Comparison of ENCODE assay signal across 1 fruit fly cellular context in genomic region chr3R:19460409-19461217, dm6.
TF ChIP-seq lines count a peak whose summit lies in the region.

Gene Dys, plus strand, starts transcription at chr3R:19461085.

TF ChIP-seq in whole organism, embryonic, 481 proteins besides CTCF, POLR2A, EP300 and RAD21 (continued from another document):
- TF ChIP-seq CG31388 (GFP tag; optimal IDR thresholded peaks at IDR 0.05; lab: Kevin White, UChicago) (peak; percentile 33), Hmr (GFP tag; optimal IDR thresholded peaks at IDR 0.05; lab: Kevin White, UChicago) (peak; percentile 92), hbn (GFP tag; IDR thresholded peaks at IDR 0.05; lab: Robert Waterston, UW; ENCODE audit: partially characterized antibody) (no peak), sisA (GFP tag; IDR thresholded peaks at IDR 0.05; lab: Robert Waterston, UW) (no peak), jumu (GFP tag; optimal IDR thresholded peaks at IDR 0.05; lab: Kevin White, UChicago) (peak; percentile 68), kni (GFP tag; optimal IDR thresholded peaks at IDR 0.05; lab: Kevin White, UChicago) (no peak), az2 (GFP tag; optimal IDR thresholded peaks at IDR 0.05; lab: Kevin White, UChicago) (peak; percentile 88), CG8359 (GFP tag; optimal IDR thresholded peaks at IDR 0.05; lab: Kevin White, UChicago; ENCODE audit: borderline replicate concordance) (peak; percentile 75), wdn (GFP tag; IDR thresholded peaks at IDR 0.05; lab: Robert Waterston, UW) (peak; percentile 87), gcm2 (GFP tag; optimal IDR thresholded peaks at IDR 0.05; lab: Kevin White, UChicago) (peak; percentile 66), CG2202 (tag; optimal IDR thresholded peaks at IDR 0.05; lab: Kevin White, UChicago) (peak; percentile 50), CG12744 (GFP tag; optimal IDR thresholded peaks at IDR 0.05; lab: Kevin White, UChicago) (peak; percentile 62), Hr39 (optimal IDR thresholded peaks at IDR 0.05; lab: Kevin White, UChicago) (no peak), Poxn (GFP tag; IDR thresholded peaks at IDR 0.05; lab: Robert Waterston, UW) (peak; percentile 53; the same call in 1 of the 2 replicates), CG10979 (tag; optimal IDR thresholded peaks at IDR 0.05; lab: Kevin White, UChicago) (peak; percentile 89), HLHmδ (GFP tag; optimal IDR thresholded peaks at IDR 0.05; lab: Kevin White, UChicago) (peak; percentile 20), knrl (GFP tag; IDR thresholded peaks at IDR 0.05; lab: Robert Waterston, UW; ENCODE audit: partially characterized antibody) (no peak), Nf-YA (GFP tag; IDR thresholded peaks at IDR 0.05; lab: Robert Waterston, UW) (no peak; the same call in 1 of the 2 replicates), CG5180 (GFP tag; optimal IDR thresholded peaks at IDR 0.05; lab: Kevin White, UChicago) (peak; percentile 63), bab2 (GFP tag; optimal IDR thresholded peaks at IDR 0.05; lab: Kevin White, UChicago) (peak; percentile 86), CG8089 (GFP tag; optimal IDR thresholded peaks at IDR 0.05; lab: Kevin White, UChicago) (peak; percentile 65), Atf3 (GFP tag; optimal IDR thresholded peaks at IDR 0.05; lab: Kevin White, UChicago) (peak; percentile 49), CG12236 (GFP tag; optimal IDR thresholded peaks at IDR 0.05; lab: Kevin White, UChicago) (peak; percentile 74), CG3726 (GFP tag; IDR thresholded peaks at IDR 0.05; lab: Robert Waterston, UW) (0 out of 3 replicates have a peak, but pooled peaks have one; percentile 61), tll (GFP tag; optimal IDR thresholded peaks at IDR 0.05; lab: Kevin White, UChicago) (no peak), trh (GFP tag; optimal IDR thresholded peaks at IDR 0.05; lab: Kevin White, UChicago) (peak; percentile 63), TFAM (GFP tag; optimal IDR thresholded peaks at IDR 0.05; lab: Kevin White, UChicago) (no peak), CG1792 (GFP tag; optimal IDR thresholded peaks at IDR 0.05; lab: Kevin White, UChicago) (peak; percentile 81), ap (GFP tag; IDR thresholded peaks at IDR 0.05; lab: Robert Waterston, UW) (peak; percentile 81), Ets97D (GFP tag; optimal IDR thresholded peaks at IDR 0.05; lab: Kevin White, UChicago) (peak; percentile 50), CG14965 (GFP tag; optimal IDR thresholded peaks at IDR 0.05; lab: Kevin White, UChicago; ENCODE audit: borderline replicate concordance) (no peak), Hey (tag; optimal IDR thresholded peaks at IDR 0.05; lab: Kevin White, UChicago) (peak; percentile 42), CG7556 (GFP tag; optimal IDR thresholded peaks at IDR 0.05; lab: Kevin White, UChicago) (peak; percentile 81), usp (GFP tag; optimal IDR thresholded peaks at IDR 0.05; lab: Kevin White, UChicago) (no peak), NFAT (GFP tag; IDR thresholded peaks at IDR 0.05; lab: Robert Waterston, UW) (no peak), HmgZ (tag; optimal IDR thresholded peaks at IDR 0.05; lab: Kevin White, UChicago) (peak; percentile 91), CG8944 (GFP tag; optimal IDR thresholded peaks at IDR 0.05; lab: Kevin White, UChicago) (peak; percentile 79), Spps (tag; optimal IDR thresholded peaks at IDR 0.05; lab: Kevin White, UChicago) (peak; percentile 71), HmgD (GFP tag; optimal IDR thresholded peaks at IDR 0.05; lab: Kevin White, UChicago) (peak; percentile 44)
